Worm (Caenorhabditis elegans) whole organism, midembryonic: ENCODE measurements around the gene F35F10.6.

Experiments used
- flt-1 ChIP-seq: fragments of 200-800 bp; sonication (Bioruptor generic); IDR thresholded peaks from 2 replicates; pipeline ENCODE4 v1.3.6; 2022; ENCODE audit warnings: missing genetic modification characterization, missing compliant biosample characterization
- med-1 ChIP-seq: sonication (generic microtip); optimal IDR thresholded peaks from 2 replicates; lab custom pipeline; 2017; ENCODE audit warnings: missing genetic modification characterization, mild to moderate bottlenecking, missing compliant biosample characterization, antibody characterized with exemption, missing genetic modification reagents; ENCODE audit not compliant: insufficient read depth
- ref-1 ChIP-seq: fragments of 200-800 bp; sonication (Bioruptor generic); conservative IDR thresholded peaks from 2 replicates; pipeline ENCODE4 v1.3.6; 2022; ENCODE audit warnings: missing genetic modification reagents, missing genetic modification characterization, missing compliant biosample characterization
- ztf-29 ChIP-seq: fragments of 200-800 bp; sonication (Bioruptor generic); IDR thresholded peaks from 2 replicates; pipeline ENCODE4 v1.3.6; 2022; ENCODE audit warnings: missing genetic modification reagents, missing genetic modification characterization, missing compliant biosample characterization

ce11 chrV:3278101-3278639, 11.0 kb downstream of the F35F10.6 start, which contains the start of gene fbxa-64:
- TF ChIP-seq med-1 (GFP tag; lab: Kevin White, UChicago): no peak
- no peak for TF ChIP-seq ref-1
- no peak for TF ChIP-seq flt-1 (GFP tag; lab: Robert Waterston, UW)
- no peak for TF ChIP-seq ztf-29 (GFP tag; lab: Robert Waterston, UW)
